Worm (Caenorhabditis elegans): ENCODE data around the gene abf-3.
"Not testable (repeated sequence)": the region's sequence is repeated elsewhere in the genome, so short reads cannot be mapped to it uniquely, and the experiment has no call there.

Gene abf-3

DNA sequence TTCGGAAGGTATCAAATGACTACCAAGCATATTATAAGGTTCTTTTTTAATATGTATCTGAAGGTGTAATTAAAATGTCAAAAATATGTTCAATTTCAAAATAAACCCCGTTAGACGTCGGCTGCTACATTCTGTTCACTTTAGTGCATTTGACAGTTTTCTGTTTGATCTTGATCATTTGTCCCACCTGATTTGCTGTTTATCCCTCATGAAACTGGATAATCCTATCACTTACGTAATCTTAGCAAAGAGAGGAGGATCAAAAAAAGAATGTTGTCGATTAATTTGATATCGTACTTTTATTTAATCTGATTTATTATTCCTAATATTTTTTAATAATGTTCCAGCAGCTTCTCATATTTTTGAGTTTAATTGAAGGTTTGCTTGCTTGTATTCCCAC, 7.2 kb downstream of the abf-3 start, which contains the start of gene F54B8.1:
TSS of gene F54B8.1 (plus strand) at position 301 of the 400 bp plus-strand sequence.
- no peak for TF ChIP-seq unc-62 (GFP tag; optimal IDR thresholded peaks at IDR 0.05)

DNA sequence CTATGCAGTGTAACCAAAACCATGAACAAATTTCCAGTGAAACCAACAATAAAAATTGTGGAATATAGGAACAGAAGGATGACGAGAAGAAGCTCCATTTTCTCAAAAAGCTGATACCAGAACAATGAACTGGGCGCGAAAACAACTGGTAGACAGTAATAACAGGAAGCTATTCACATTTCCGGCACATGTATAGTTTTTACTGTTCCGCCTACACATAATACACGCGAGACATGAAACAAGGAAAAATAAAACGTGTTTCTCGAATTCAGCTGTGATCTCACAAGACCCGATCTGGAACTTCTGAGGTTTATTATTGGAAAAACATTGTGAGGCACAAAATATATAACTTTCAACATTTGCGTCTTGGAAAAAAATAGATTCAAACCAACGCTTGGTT, 8.1 kb downstream of the abf-3 start, which contains the start of gene srsx-36:
TSS of gene srsx-36 (minus strand) at position 101 of the 400 bp plus-strand sequence.
- no peak for TF ChIP-seq unc-62 (GFP tag; optimal IDR thresholded peaks at IDR 0.05)

DNA sequence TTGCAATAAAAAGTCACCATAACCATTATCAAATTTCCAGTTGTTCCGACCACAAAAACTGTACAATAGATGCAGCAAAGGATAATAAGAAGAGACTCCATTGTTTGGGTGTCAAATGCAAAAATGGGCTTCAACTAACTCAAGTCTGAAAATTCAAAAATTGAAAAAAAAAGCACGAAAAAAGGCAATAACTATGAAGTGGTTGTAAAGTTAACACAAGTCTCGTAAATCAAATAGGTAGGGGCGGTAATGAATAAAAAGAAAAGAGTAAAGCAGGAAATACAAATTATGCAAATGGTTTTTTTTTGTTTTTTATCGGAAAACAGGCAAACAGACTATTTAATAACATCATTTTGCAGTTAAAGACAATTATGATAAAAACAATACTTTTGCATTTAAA, 10.2 kb downstream of the abf-3 start, which contains the start of gene srsx-38:
TSS of gene srsx-38 (minus strand) at position 101 of the 400 bp plus-strand sequence.
- not testable (repeated sequence) for TF ChIP-seq unc-62 (GFP tag; optimal IDR thresholded peaks at IDR 0.05)

DNA sequence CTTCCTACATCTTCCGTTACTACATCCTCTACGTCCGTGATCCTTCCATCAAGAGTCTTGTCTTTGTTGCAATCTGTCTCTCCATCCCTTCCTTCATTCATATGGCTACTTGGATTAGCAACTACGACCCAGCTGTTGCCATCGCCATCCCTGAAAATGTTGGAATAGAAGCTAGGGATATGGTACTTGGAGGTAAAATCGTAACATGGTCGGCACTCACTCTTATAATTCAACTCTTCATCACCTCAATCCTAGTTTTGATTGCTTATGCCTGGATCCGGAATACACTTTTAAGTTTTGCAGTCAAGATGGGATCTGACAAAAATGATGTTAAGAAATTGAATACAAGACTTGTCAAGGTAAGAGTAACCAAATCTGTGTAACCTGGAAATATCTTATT, 13.9 kb downstream of the abf-3 start, which contains the start of gene T26E4.18:
TSS of gene T26E4.18 (minus strand) at position 101 of the 400 bp plus-strand sequence.
- not testable (repeated sequence) for TF ChIP-seq unc-62 (GFP tag; optimal IDR thresholded peaks at IDR 0.05)

DNA sequence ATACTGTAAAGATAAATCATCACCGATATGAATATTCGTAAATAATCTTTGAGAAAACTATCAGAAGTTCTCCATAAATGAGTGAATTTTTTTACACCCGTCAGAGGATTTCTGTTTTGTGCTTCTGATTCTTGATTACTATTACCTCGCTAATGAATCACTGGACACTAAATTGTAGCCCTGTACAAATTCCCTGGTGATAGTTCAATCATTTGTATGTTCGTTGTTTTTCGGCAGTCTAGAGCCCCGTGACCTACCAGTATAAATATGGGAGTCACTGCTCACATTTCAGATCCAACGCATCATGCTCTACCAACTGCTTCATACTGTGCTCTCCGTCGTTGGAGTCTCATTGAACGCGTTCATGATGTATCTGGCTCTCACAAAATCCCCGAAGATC, 14.6 kb downstream of the abf-3 start, which contains the start of gene srd-27:
TSS of gene srd-27 (plus strand) at position 301 of the 400 bp plus-strand sequence.
- TF ChIP-seq unc-62 (GFP tag; optimal IDR thresholded peaks at IDR 0.05) = not testable (repeated sequence)

DNA sequence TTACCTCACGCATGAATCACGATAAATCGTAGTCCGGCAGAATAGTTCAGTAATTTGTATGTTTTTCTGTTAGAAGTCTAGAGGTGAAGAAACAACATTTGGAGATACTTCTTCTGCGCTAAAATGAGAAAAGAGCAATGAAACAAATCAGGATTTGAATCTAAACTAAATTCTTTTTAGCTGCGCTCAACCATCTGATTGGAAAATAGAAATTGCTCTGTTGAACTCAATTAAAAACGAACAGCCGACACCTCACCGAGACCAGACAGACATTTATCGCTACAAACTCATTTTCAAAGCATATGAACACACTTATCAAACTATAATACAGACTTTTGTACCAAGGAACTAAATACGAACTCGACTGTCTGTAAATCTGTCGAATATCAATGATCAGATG, 15.0 kb downstream of the abf-3 start, which contains the start of gene T26E4.9:
TSS of gene T26E4.9 (minus strand) at position 101 of the 400 bp plus-strand sequence.
- not testable (repeated sequence) for TF ChIP-seq unc-62 (GFP tag; optimal IDR thresholded peaks at IDR 0.05)

DNA sequence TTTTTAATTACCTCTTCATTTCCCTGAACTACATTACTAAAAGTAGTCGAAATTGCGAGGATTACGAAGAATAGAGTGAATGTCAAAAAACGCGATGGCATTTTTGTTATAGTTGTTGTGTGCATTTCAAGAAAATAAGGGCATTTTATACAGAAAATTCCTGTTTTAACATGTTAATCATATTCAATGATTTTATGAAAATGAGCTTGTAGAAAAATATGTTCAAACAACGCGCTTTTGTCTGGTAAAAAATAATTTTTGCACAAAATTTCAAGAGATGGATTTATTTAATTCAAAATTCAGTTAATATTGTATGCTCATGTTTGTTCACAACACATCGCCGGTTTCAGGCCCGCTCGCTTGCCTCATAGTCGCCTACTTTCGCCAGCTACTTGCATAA, 19.5 kb downstream of the abf-3 start, which contains the start of gene T26E4.10:
TSS of gene T26E4.10 (minus strand) at position 101 of the 400 bp plus-strand sequence.
- no peak for TF ChIP-seq unc-62 (GFP tag; optimal IDR thresholded peaks at IDR 0.05)

DNA sequence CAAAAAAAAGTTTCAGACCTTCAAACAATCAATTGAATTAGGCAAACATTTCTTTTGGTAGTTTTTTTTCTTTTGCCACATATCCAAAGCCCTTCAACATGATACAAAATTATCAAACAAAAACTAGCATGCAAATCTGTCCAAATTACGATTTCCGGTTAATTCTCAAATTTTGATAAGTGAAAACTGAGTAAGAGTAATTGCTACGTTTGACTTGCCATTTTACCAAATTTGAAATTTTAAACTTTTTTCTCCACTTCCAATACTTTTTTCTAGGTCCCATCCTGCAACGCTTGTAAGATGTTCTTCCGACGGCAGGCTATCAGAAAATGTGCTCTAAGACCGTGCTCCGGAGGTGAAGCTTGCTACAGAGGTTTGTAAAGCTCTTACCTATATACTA, 21.6 kb downstream of the abf-3 start, which contains the start of gene nhr-223:
TSS of gene nhr-223 (plus strand) at position 301 of the 400 bp plus-strand sequence.
- TF ChIP-seq unc-62 (GFP tag; optimal IDR thresholded peaks at IDR 0.05) = no peak

DNA sequence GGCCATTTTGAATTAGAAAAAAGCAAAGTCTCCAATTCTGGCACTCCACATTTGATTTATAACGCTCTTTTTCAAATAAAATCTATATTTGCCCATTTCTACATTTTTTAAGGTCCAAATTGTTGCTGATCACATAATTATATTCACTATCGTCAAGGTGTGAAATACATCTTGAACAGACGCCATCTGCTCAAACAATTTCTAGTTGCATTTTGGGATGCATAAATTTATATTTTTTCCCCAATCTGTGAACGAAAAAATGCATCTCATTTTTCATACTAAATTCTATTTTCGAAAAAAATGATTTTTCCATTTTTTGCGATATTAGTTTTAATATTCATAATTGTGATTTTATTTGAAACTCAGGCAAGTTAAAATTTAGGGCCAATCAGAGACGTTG, 24.4 kb downstream of the abf-3 start, which contains the start of gene T26E4.7:
TSS of gene T26E4.7 (plus strand) at position 301 of the 400 bp plus-strand sequence.
- TF ChIP-seq unc-62 (GFP tag; optimal IDR thresholded peaks at IDR 0.05) = no peak

DNA sequence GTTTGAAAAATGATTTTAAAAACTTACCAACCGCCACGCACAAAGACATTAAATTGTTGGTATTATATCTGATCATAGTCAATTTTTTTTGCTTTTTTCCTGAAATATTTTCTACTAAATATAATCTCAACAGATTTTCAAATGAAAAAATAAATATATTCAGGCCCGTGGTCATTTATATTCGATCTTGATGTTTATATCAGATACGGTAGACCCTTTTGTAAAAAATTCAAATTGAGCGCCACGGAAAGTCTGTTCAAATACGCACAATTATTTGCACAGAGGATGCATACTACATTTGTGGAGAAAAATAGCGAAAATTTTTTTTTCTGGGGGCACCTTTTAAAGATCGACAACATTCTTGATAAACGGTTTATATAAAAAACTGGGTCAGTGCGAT, 25.2 kb downstream of the abf-3 start, which contains the start of gene T26E4.4:
TSS of gene T26E4.4 (minus strand) at position 101 of the 400 bp plus-strand sequence.
- no peak for TF ChIP-seq unc-62 (GFP tag; optimal IDR thresholded peaks at IDR 0.05)

DNA sequence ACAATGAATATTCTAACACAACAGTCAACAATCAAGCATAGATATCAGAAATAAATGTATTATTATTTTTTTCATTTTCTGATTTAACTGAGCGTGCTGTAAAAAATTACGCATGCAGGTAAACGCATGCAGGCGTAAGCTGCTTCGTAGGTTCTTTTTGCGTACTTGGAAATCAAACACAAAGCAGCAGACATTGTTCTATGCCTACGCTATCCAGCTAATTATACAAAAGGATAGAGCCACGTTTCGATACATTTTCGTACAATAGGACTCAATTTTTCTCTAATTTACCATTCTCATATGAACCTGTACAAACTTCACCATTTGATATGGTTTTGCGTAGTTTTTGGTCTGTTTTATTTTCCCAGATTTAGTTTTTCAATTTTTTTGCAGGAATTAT, 35.2 kb downstream of the abf-3 start, which contains the start of gene T26E4.3:
TSS of gene T26E4.3 (plus strand) at position 301 of the 400 bp plus-strand sequence.
- no peak for TF ChIP-seq unc-62 (GFP tag; optimal IDR thresholded peaks at IDR 0.05)

DNA sequence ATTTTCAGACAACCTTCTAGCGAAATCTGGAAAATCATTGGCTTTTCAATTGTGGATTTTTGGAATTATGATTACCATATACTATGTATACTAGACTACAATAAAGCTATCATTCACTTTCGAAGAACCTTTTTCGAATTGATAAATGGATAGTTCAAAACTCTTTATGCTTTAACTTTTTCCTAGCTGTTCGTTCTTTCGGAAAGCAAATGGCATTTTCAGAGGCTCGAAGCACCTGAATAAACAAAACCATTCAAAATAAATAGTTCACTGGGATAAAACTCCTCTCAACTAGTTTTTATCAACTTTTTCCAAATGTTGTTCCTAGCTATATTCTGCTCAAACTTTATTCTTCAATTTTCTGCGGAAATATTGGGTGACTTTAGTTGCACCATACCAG, 36.6 kb downstream of the abf-3 start, which contains the start of gene T26E4.2:
TSS of gene T26E4.2 (plus strand) at position 301 of the 400 bp plus-strand sequence.
- TF ChIP-seq unc-62 (GFP tag; optimal IDR thresholded peaks at IDR 0.05) = no peak

DNA sequence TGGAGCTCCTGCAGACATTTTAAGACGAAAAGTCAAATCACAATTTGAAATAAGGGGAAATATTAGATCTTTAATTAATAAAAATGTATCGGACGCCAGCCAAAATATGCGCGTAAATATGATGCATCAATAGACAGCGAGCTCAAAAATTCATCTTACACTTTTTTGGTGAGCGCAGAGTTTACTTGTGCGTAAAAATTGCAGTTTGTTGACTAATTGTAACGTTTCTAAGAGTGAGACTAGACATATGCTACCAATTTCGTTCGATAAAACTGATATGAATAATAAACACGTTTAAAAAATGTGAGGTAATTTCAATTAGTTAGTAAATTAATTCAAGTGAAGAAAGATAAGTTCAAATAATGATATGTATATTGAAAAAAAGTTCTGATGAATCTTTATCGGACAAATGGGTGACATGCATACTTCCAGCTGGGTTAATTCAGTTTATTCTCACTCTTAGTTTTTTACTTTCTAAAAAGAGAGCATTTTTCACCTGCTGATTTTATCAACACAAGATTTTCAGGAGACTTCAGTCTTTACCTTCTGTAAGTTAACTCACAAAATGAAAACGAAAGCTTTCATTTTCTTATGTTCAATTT, 38.4 kb downstream of the abf-3 start, which contains the start of the genes nhr-285 and irld-52:
TSS of gene nhr-285 (minus strand) at position 101 of the 602 bp plus-strand sequence.
TSS of gene irld-52 (plus strand) at position 552 of the 602 bp plus-strand sequence.
- no peak for TF ChIP-seq unc-62 (GFP tag; optimal IDR thresholded peaks at IDR 0.05)

DNA sequence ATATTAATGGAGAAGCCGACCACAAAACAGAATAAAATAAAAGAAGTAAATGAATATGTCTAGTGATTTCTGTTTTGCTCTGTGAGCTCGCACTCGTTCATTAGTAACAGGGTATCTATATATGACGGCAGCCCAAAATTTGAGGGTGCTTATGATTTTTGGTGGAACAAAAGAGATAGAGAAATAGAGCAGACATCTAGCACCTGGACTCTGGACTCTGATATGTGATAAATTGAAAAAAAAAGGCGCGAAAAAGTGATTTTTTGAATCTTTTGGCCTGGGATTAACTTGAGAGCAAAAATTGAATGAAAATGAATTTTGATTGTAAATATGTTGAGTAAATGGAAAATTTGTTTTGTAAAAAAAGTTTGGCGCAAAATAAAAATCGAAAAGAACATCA, 41.0 kb downstream of the abf-3 start, which contains the start of gene nhr-283:
TSS of gene nhr-283 (minus strand) at position 101 of the 400 bp plus-strand sequence.
- no peak for TF ChIP-seq unc-62 (GFP tag; optimal IDR thresholded peaks at IDR 0.05)

DNA sequence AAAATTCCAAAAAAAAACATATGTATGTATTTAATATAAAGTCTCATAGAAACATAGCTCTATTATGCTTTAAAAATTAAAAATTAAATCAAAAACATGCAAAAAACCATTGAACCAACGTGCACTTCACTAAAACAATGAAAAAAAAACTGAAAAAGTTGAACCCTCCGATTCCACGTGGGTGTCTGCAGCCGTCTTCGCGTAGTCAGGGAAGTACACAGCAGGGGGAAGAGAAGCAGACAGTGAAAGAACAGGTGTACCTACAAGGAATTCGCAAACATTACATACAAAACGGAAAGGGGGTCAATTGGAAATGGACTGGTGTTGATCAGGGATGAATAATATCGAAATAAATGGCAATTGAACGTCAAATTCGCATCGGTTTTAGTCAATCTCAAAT, 43.7 kb downstream of the abf-3 start:
- TF ChIP-seq unc-62 (GFP tag; optimal IDR thresholded peaks at IDR 0.05) = no peak

DNA sequence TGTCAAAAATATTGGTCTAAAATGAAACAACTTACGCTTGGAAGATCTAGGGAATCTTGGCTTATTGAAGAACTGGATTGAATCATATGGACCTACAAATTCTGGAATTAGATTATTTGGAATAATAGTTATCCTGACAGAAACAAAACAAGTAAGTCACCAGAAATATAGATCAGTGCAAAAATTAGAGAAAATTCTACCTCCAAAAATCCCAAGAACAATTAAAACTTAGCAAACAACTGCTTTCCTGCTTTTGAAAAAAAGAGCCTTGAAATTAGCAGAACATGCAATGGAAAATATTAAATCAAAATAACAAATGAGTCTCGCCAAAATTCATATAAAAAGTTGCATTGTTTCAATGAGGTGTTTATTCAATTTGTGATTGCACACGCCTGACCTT, 44.5 kb downstream of the abf-3 start, which contains the start of gene nhr-60:
TSS of gene nhr-60 (minus strand) at position 101 of the 400 bp plus-strand sequence.
- TF ChIP-seq unc-62 (GFP tag; optimal IDR thresholded peaks at IDR 0.05) = no peak

Data from whole organism, dauer.